Worm (Caenorhabditis elegans): ENCODE results near the gene col-183.

- TF ChIP-seq blmp-1 (tag; optimal IDR thresholded peaks at IDR 0.05; ENCODE audit: insufficient read depth), result no peak
- no peak for TF ChIP-seq nhr-237 (tag; optimal IDR thresholded peaks at IDR 0.05)
- TF ChIP-seq ceh-82 (tag; optimal IDR thresholded peaks at IDR 0.05), result no peak
- no peak for TF ChIP-seq sem-4 (tag; optimal IDR thresholded peaks at IDR 0.05)
- TF ChIP-seq unc-62 (GFP tag; optimal IDR thresholded peaks at IDR 0.05), result no peak
- no peak for TF ChIP-seq nhr-21 (tag; optimal IDR thresholded peaks at IDR 0.05)
- TF ChIP-seq lsy-2 (tag; optimal IDR thresholded peaks at IDR 0.05), result no peak
- TF ChIP-seq R02D3.7 (tag; optimal IDR thresholded peaks at IDR 0.05), result no peak
- TF ChIP-seq mbf-1 (tag; optimal IDR thresholded peaks at IDR 0.05), result no peak
- TF ChIP-seq mdl-1 (tag; optimal IDR thresholded peaks at IDR 0.05), result no peak
Measured at ce11 chrX:13510997-13511396, 43.4 kb upstream of the col-183 start, which contains the start of gene col-185.

Data from whole organism, L2 larva.